Worm (Caenorhabditis elegans): ENCODE data around the gene F18E2.15.

DNA sequence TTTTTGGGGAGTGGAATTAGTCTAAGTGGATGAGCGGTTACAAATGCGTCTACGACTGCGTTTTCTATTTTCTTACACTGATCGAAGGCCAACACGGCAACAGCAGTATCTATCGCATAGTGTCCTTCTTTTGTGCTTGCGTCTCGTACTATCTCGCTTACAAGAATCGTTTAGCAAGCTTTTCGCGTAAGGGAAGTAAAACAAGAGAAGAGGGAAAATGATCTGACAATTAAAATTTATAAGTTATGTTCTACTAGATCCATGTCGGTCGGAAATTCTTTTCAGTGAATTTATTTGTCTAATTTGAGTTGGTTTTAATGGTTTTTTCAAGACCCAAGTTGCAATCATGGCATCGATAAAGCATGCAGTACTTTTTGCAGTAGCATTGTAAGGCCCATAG, 26.2 kb upstream of the F18E2.15 start, which contains the start of gene fkb-4:
- TF ChIP-seq B0310.2 (tag; optimal IDR thresholded peaks at IDR 0.05) (no peak), tbx-11 (GFP tag; IDR thresholded peaks at IDR 0.05) (no peak), ama-1 (optimal IDR thresholded peaks at IDR 0.05) (no peak), F13C5.2 (tag; optimal IDR thresholded peaks at IDR 0.05) (no peak), hmbx-1 (tag; optimal IDR thresholded peaks at IDR 0.05) (no peak), tra-4 (tag; optimal IDR thresholded peaks at IDR 0.05) (no peak), pes-1 (GFP tag; IDR thresholded peaks at IDR 0.05) (no peak), tbx-37 (GFP tag; conservative IDR thresholded peaks at IDR 0.05) (no peak), ceh-36 (tag; optimal IDR thresholded peaks at IDR 0.05) (no peak), sea-1 (GFP tag; conservative IDR thresholded peaks at IDR 0.05) (no peak), hmg-4 (GFP tag; optimal IDR thresholded peaks at IDR 0.05) (no peak)

Data from whole organism, early embryonic.